Worm (Caenorhabditis elegans): ENCODE data around the gene zyg-11.

DNA sequence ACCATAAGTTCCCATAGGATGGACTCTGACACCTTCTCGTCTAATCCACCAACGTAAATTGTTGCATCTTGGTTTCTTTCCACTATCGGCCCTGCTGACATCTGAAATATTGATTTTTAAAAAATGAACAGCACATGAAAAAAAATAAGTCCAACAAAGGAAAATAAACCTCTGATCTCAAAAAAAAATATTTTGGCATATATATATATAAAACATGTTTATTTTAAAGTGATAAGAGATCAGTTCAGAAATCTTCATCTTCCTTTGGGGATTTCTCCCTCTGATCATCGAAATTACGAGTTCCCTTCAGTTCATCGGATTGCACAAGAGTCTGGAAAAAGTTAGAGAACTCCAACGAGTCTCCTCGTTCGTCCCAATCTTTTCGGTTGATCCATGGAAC is 18.2 kb downstream of the zyg-11 start, which contains the start of gene sap-49:
- no peak for TF ChIP-seq him-1 (tag; optimal IDR thresholded peaks at IDR 0.05)
- no peak for TF ChIP-seq W03F9.2 (tag; optimal IDR thresholded peaks at IDR 0.05)
- TF ChIP-seq dao-5 (tag; optimal IDR thresholded peaks at IDR 0.05): no peak

Data from whole organism, L4/young adult.